Worm (Caenorhabditis elegans) whole organism, young adult: Measurements from ENCODE around the gene dpy-23.

Experiments used
- B0261.1 ChIP-seq: sonication (generic microtip); optimal IDR thresholded peaks from 2 replicates; lab custom pipeline; 2016; ENCODE audit warnings: mild to moderate bottlenecking, missing genetic modification characterization, moderate library complexity, missing compliant biosample characterization
- B0336.3 ChIP-seq: fragments of 200-800 bp; sonication (Bioruptor generic); IDR thresholded peaks from 2 replicates; pipeline ENCODE4 v1.3.6; 2022; ENCODE audit warnings: missing genetic modification characterization, missing compliant biosample characterization
- D2030.7 ChIP-seq: fragments of 200-800 bp; sonication (Bioruptor generic); IDR thresholded peaks from 2 replicates; pipeline ENCODE4 v1.3.6; 2022; ENCODE audit warnings: missing genetic modification reagents, missing genetic modification characterization, missing compliant biosample characterization
- F10E7.11 ChIP-seq: sonication (generic microtip); optimal IDR thresholded peaks from 2 replicates; lab custom pipeline; 2017; ENCODE audit warnings: mild to moderate bottlenecking, missing genetic modification characterization, moderate library complexity, missing compliant biosample characterization
- F23B12.7 ChIP-seq: sonication (generic microtip); optimal IDR thresholded peaks from 2 replicates; lab custom pipeline; 2017; ENCODE audit warnings: missing genetic modification characterization, mild to moderate bottlenecking, missing compliant biosample characterization, antibody characterized with exemption, moderate library complexity; ENCODE audit not compliant: insufficient read depth
- F52B5.7 ChIP-seq: sonication (generic microtip); optimal IDR thresholded peaks from 2 replicates; lab custom pipeline; 2016; ENCODE audit warnings: mild to moderate bottlenecking, missing genetic modification characterization, missing compliant biosample characterization
- F57A8.1 ChIP-seq: fragments of 200-800 bp; sonication (Bioruptor generic); optimal IDR thresholded peaks from 2 replicates; lab custom pipeline; 2018; ENCODE audit warnings: mild to moderate bottlenecking, missing genetic modification characterization, moderate library complexity, missing compliant biosample characterization
- K11D2.4 ChIP-seq: fragments of 200-800 bp; sonication (Bioruptor generic); IDR thresholded peaks from 2 replicates; pipeline ENCODE4 v1.3.6; 2022; ENCODE audit warnings: missing genetic modification reagents, missing genetic modification characterization, missing compliant biosample characterization
- T07F8.4 ChIP-seq: sonication (generic microtip); optimal IDR thresholded peaks from 2 replicates; lab custom pipeline; 2016; ENCODE audit warnings: mild to moderate bottlenecking, missing genetic modification characterization, moderate library complexity, missing compliant biosample characterization
- Y53G8AR.9 ChIP-seq: fragments of 200-800 bp; sonication (Bioruptor generic); conservative IDR thresholded peaks from 2 replicates; pipeline ENCODE4 v1.3.6; 2022; ENCODE audit warnings: missing genetic modification reagents, missing genetic modification characterization, missing compliant biosample characterization
- Y56A3A.18 ChIP-seq: fragments of 200-800 bp; sonication (Bioruptor generic); IDR thresholded peaks from 2 replicates; pipeline ENCODE4 v1.3.6; 2022; ENCODE audit warnings: missing genetic modification reagents, missing genetic modification characterization, missing compliant biosample characterization
- Y67H2A.10 ChIP-seq: fragments of 200-800 bp; sonication (Bioruptor generic); conservative IDR thresholded peaks from 2 replicates; pipeline ENCODE4 v1.3.6; 2022; ENCODE audit warnings: missing genetic modification reagents, missing genetic modification characterization, missing compliant biosample characterization
- Y95B8A.8 ChIP-seq: fragments of 200-800 bp; sonication (Bioruptor generic); IDR thresholded peaks from 2 replicates; pipeline ENCODE4 v1.3.6; 2022; ENCODE audit warnings: missing genetic modification reagents, missing genetic modification characterization, missing compliant biosample characterization
- ZK185.1 ChIP-seq: sonication (generic microtip); optimal IDR thresholded peaks from 2 replicates; lab custom pipeline; 2016; ENCODE audit warnings: mild to moderate bottlenecking, missing genetic modification characterization, missing compliant biosample characterization; ENCODE audit not compliant: poor library complexity, severe bottlenecking
- akir-1 ChIP-seq: fragments of 200-800 bp; sonication (Bioruptor generic); optimal IDR thresholded peaks from 2 replicates; lab custom pipeline; 2018; ENCODE audit warnings: mild to moderate bottlenecking, missing genetic modification characterization, moderate library complexity, missing compliant biosample characterization
- bed-1 ChIP-seq: fragments of 200-800 bp; sonication (Bioruptor generic); IDR thresholded peaks from 2 replicates; pipeline ENCODE4 v1.3.6; 2022; ENCODE audit warnings: missing genetic modification reagents, missing genetic modification characterization, missing compliant biosample characterization
- cebp-2 ChIP-seq: fragments of 200-800 bp; sonication (Bioruptor generic); IDR thresholded peaks from 2 replicates; pipeline ENCODE4 v1.3.6; 2022; ENCODE audit warnings: missing genetic modification characterization, missing compliant biosample characterization
- ceh-27 ChIP-seq: fragments of 200-800 bp; sonication (Bioruptor generic); optimal IDR thresholded peaks from 2 replicates; lab custom pipeline; 2018; ENCODE audit warnings: mild to moderate bottlenecking, missing genetic modification characterization, moderate library complexity, missing compliant biosample characterization
- chd-7 ChIP-seq: sonication (generic microtip); optimal IDR thresholded peaks from 2 replicates; lab custom pipeline; 2016; ENCODE audit warnings: mild to moderate bottlenecking, missing genetic modification characterization, moderate library complexity, missing compliant biosample characterization
- dpff-1 ChIP-seq: sonication (generic microtip); optimal IDR thresholded peaks from 2 replicates; lab custom pipeline; 2017; ENCODE audit warnings: mild to moderate bottlenecking, missing genetic modification characterization, missing compliant biosample characterization
- dpl-1 ChIP-seq: fragments of 150-350 bp; optimal IDR thresholded peaks from 2 replicates; lab custom pipeline; 2014; ENCODE audit warnings: missing biosample characterization, missing genetic modification reagents, missing genetic modification characterization
- efl-1 ChIP-seq: fragments of 150-350 bp; optimal IDR thresholded peaks from 2 replicates; lab custom pipeline; 2014; ENCODE audit warnings: missing biosample characterization, missing genetic modification reagents, missing genetic modification characterization
- egl-18 ChIP-seq: fragments of 200-800 bp; sonication (Bioruptor generic); IDR thresholded peaks from 2 replicates; pipeline ENCODE4 v1.3.6; 2022; ENCODE audit warnings: missing genetic modification reagents, missing genetic modification characterization, missing compliant biosample characterization
- ets-4 ChIP-seq: fragments of 200-800 bp; sonication (Bioruptor generic); optimal IDR thresholded peaks from 2 replicates; lab custom pipeline; 2018; ENCODE audit warnings: mild to moderate bottlenecking, missing genetic modification characterization, missing compliant biosample characterization
- gei-17 ChIP-seq: fragments of 200-800 bp; sonication (Bioruptor generic); optimal IDR thresholded peaks from 2 replicates; lab custom pipeline; 2018; ENCODE audit warnings: mild to moderate bottlenecking, missing genetic modification characterization, missing compliant biosample characterization
- hsf-1 ChIP-seq: fragments of 200-800 bp; sonication (Bioruptor generic); IDR thresholded peaks from 2 replicates; pipeline ENCODE4 v1.3.6; 2022; ENCODE audit warnings: missing genetic modification reagents, missing genetic modification characterization, missing compliant biosample characterization
- lin-40 ChIP-seq: sonication (generic microtip); optimal IDR thresholded peaks from 2 replicates; lab custom pipeline; 2016; ENCODE audit warnings: missing genetic modification characterization, mild to moderate bottlenecking, missing compliant biosample characterization, missing genotype, missing genetic modification reagents
- lir-1 ChIP-seq: fragments of 200-800 bp; sonication (Bioruptor generic); conservative IDR thresholded peaks from 2 replicates; pipeline ENCODE4 v1.3.6; 2022; ENCODE audit warnings: missing genetic modification reagents, missing genetic modification characterization, missing compliant biosample characterization
- lsl-1 ChIP-seq: fragments of 200-800 bp; sonication (Bioruptor generic); optimal IDR thresholded peaks from 2 replicates; lab custom pipeline; 2018; ENCODE audit warnings: mild to moderate bottlenecking, missing genetic modification characterization, moderate library complexity, missing compliant biosample characterization
- lsy-27 ChIP-seq: sonication (generic microtip); optimal IDR thresholded peaks from 2 replicates; lab custom pipeline; 2017; ENCODE audit warnings: missing genetic modification characterization, mild to moderate bottlenecking, missing compliant biosample characterization, antibody characterized with exemption, missing genotype, borderline replicate concordance; ENCODE audit not compliant: insufficient read depth
- mcd-1 ChIP-seq: fragments of 200-800 bp; sonication (Bioruptor generic); IDR thresholded peaks from 2 replicates; pipeline ENCODE4 v1.3.6; 2022; ENCODE audit warnings: missing genetic modification reagents, missing genetic modification characterization, missing compliant biosample characterization
- nfyb-1 ChIP-seq: fragments of 200-800 bp; sonication (Bioruptor generic); IDR thresholded peaks from 2 replicates; pipeline ENCODE4 v1.3.6; 2022; ENCODE audit warnings: missing genetic modification reagents, missing genetic modification characterization, missing compliant biosample characterization
- nhr-120 ChIP-seq: fragments of 200-800 bp; sonication (Bioruptor generic); IDR thresholded peaks from 2 replicates; pipeline ENCODE4 v1.3.6; 2022; ENCODE audit warnings: missing genetic modification characterization, missing compliant biosample characterization
- nhr-179 ChIP-seq: sonication (generic microtip); optimal IDR thresholded peaks from 2 replicates; lab custom pipeline; 2016; ENCODE audit warnings: mild to moderate bottlenecking, missing genetic modification characterization, missing compliant biosample characterization
- nhr-90 ChIP-seq: sonication (generic microtip); optimal IDR thresholded peaks from 2 replicates; lab custom pipeline; 2016; ENCODE audit warnings: missing genotype, mild to moderate bottlenecking, missing genetic modification characterization, missing compliant biosample characterization
- pbrm-1 ChIP-seq: fragments of 200-800 bp; sonication (Bioruptor generic); IDR thresholded peaks from 2 replicates; pipeline ENCODE4 v1.3.6; 2022; ENCODE audit warnings: missing genetic modification reagents, missing genetic modification characterization, missing compliant biosample characterization
- rcor-1 ChIP-seq: fragments of 200-800 bp; sonication (Bioruptor generic); IDR thresholded peaks from 2 replicates; pipeline ENCODE4 v1.3.6; 2022; ENCODE audit warnings: missing genetic modification reagents, missing genetic modification characterization, missing compliant biosample characterization
- rpc-1 ChIP-seq, 2 experiments: fragments of 150-350 bp in 1 of 2; sonication (generic microtip) in 1 of 2; optimal IDR thresholded peaks; 2 replicates each; lab custom pipeline; 2014 to 2018; ENCODE audit warnings: missing biosample characterization in 1 of 2, missing genetic modification characterization in 1 of 2, missing genetic modification reagents in 1 of 2, missing genotype in 1 of 2
- sptf-2 ChIP-seq: fragments of 200-800 bp; sonication (Bioruptor generic); optimal IDR thresholded peaks from 2 replicates; lab custom pipeline; 2018; ENCODE audit warnings: mild to moderate bottlenecking, missing genetic modification characterization, missing compliant biosample characterization
- tbx-9 ChIP-seq: sonication (generic microtip); optimal IDR thresholded peaks from 2 replicates; lab custom pipeline; 2016; ENCODE audit warnings: borderline replicate concordance, missing genetic modification characterization, inconsistent platforms, missing compliant biosample characterization
- unc-130 ChIP-seq: sonication (generic microtip); optimal IDR thresholded peaks from 2 replicates; lab custom pipeline; 2016; ENCODE audit warnings: missing genetic modification reagents, missing genetic modification characterization, missing compliant biosample characterization
- unc-62 ChIP-seq: fragments of 150-350 bp; optimal IDR thresholded peaks from 2 replicates; lab custom pipeline; 2014; ENCODE audit warnings: missing biosample characterization, missing genetic modification reagents, missing genetic modification characterization
- xnd-1 ChIP-seq: sonication (generic microtip); optimal IDR thresholded peaks from 2 replicates; lab custom pipeline; 2016; ENCODE audit warnings: missing genotype, missing genetic modification reagents, missing genetic modification characterization, missing compliant biosample characterization
- zfh-2 ChIP-seq: fragments of 200-800 bp; sonication (Bioruptor generic); conservative IDR thresholded peaks from 2 replicates; pipeline ENCODE4 v1.3.6; 2022; ENCODE audit warnings: missing genetic modification reagents, missing genetic modification characterization, missing compliant biosample characterization
- ztf-18 ChIP-seq: sonication (generic microtip); optimal IDR thresholded peaks from 2 replicates; lab custom pipeline; 2016; ENCODE audit warnings: missing genotype, mild to moderate bottlenecking, missing genetic modification characterization, missing compliant biosample characterization
- ztf-22 ChIP-seq: fragments of 200-800 bp; sonication (Bioruptor generic); optimal IDR thresholded peaks from 2 replicates; lab custom pipeline; 2018; ENCODE audit warnings: mild to moderate bottlenecking, missing genetic modification characterization, moderate library complexity, missing compliant biosample characterization
- ztf-25 ChIP-seq: fragments of 200-800 bp; sonication (Bioruptor generic); IDR thresholded peaks from 2 replicates; pipeline ENCODE4 v1.3.6; 2022; ENCODE audit warnings: missing genetic modification reagents, missing genetic modification characterization, missing compliant biosample characterization
- ztf-26 ChIP-seq: sonication (generic microtip); optimal IDR thresholded peaks from 2 replicates; lab custom pipeline; 2017; ENCODE audit warnings: missing genetic modification characterization, missing compliant biosample characterization

dpy-23 gene

DNA sequence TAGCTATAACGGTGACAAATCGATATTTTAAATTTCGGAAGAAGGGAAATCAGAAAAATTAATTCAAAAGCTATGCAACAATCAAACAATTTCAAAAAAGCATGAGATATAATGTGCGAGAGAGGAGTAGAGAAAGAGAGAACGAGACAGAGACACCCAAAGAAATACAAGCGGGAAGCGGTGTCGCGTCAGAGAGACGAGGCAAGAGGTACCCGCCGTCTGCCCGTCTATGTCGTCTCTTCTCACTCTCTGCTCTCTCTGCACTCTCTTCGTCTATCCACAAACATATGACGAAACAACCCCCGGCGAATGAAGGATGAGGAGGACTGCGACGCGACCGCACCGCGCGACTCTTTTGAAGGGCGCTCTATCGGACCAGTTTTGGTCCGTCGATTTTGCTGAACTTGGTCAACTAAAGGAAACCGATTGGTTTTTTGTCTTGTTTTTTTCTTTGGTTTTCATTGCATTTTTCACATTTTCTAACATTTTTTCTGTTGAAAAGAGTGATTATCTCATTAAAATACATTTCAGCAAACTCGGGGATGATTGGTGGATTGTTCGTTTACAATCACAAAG lies at the start of gene dpy-23:
Gene dpy-23 (plus strand): TSS at position 526 of the 576 bp plus-strand sequence.
- peak; percentile 81 for TF ChIP-seq B0336.3
- TF ChIP-seq zfh-2 (GFP tag; lab: Robert Waterston, UW), result peak; percentile 99
- TF ChIP-seq gei-17 (GFP tag; lab: Kevin White, UChicago), result peak; percentile 73
- no peak for TF ChIP-seq sptf-2 (GFP tag; lab: Kevin White, UChicago)
- TF ChIP-seq dpl-1, result peak; percentile 5
- no peak for TF ChIP-seq nhr-179
- TF ChIP-seq nhr-90, result peak; percentile 2
- TF ChIP-seq akir-1 (GFP tag; lab: Kevin White, UChicago), result no peak
- TF ChIP-seq nhr-120 (GFP tag; lab: Robert Waterston, UW), result no peak
- TF ChIP-seq ets-4, result peak; percentile 64
- no peak for TF ChIP-seq rpc-1 (optimal IDR thresholded peaks at IDR 0.05; lab: Kevin White, UChicago)
- TF ChIP-seq rpc-1 (tag; optimal IDR thresholded peaks at IDR 0.05; lab: Kevin White, UChicago), result no peak
- TF ChIP-seq egl-18 (GFP tag; lab: Robert Waterston, UW), result no peak
- peak; percentile 82 for TF ChIP-seq K11D2.4
- peak; percentile 71 for TF ChIP-seq mcd-1 (GFP tag; lab: Robert Waterston, UW)
- no peak for TF ChIP-seq tbx-9
- no peak for TF ChIP-seq D2030.7 (GFP tag; lab: Robert Waterston, UW)
- no peak for TF ChIP-seq ztf-25
- TF ChIP-seq ztf-18 (tag; lab: Kevin White, UChicago), result peak; percentile 19
- TF ChIP-seq xnd-1 (tag; lab: Kevin White, UChicago), result no peak
- TF ChIP-seq Y95B8A.8 (GFP tag; lab: Robert Waterston, UW), result 0 out of 2 replicates have a peak, but pooled peaks have one; percentile 19
- no peak for TF ChIP-seq unc-130 (GFP tag; lab: Kevin White, UChicago)
- TF ChIP-seq F57A8.1 (GFP tag; lab: Kevin White, UChicago), result no peak
- TF ChIP-seq pbrm-1 (GFP tag; lab: Robert Waterston, UW), result peak; percentile 87
- TF ChIP-seq lir-1, result peak; percentile 71; the same call in 1 of the 2 replicates
- TF ChIP-seq Y56A3A.18, result no peak
- TF ChIP-seq Y67H2A.10 (GFP tag; lab: Robert Waterston, UW), result peak; percentile 64
- no peak for TF ChIP-seq bed-1 (GFP tag; lab: Robert Waterston, UW)
- TF ChIP-seq cebp-2 (GFP tag; lab: Robert Waterston, UW), result no peak
- no peak for TF ChIP-seq F10E7.11 (tag; lab: Kevin White, UChicago)
- TF ChIP-seq rcor-1 (GFP tag; lab: Robert Waterston, UW), result peak; percentile 61
- TF ChIP-seq F52B5.7, result peak; percentile 4
- TF ChIP-seq lsy-27 (tag; lab: Kevin White, UChicago), result no peak
- TF ChIP-seq nfyb-1 (GFP tag; lab: Robert Waterston, UW), result peak; percentile 87
- TF ChIP-seq ZK185.1 (tag; lab: Kevin White, UChicago), result peak; percentile 81
- TF ChIP-seq Y53G8AR.9 (GFP tag; lab: Robert Waterston, UW), result peak; percentile 69; the same call in 1 of the 2 replicates
- TF ChIP-seq lin-40 (tag; lab: Kevin White, UChicago), result peak; percentile 89
- TF ChIP-seq unc-62, result no peak
- no peak for TF ChIP-seq efl-1 (GFP tag; lab: Kevin White, UChicago)
- peak; percentile 82 for TF ChIP-seq chd-7 (tag; lab: Kevin White, UChicago)
- peak; percentile 70 for TF ChIP-seq F23B12.7
- peak; percentile 76 for TF ChIP-seq ztf-26 (tag; lab: Kevin White, UChicago)
- no peak for TF ChIP-seq T07F8.4
- TF ChIP-seq dpff-1 (tag; lab: Kevin White, UChicago), result no peak
- peak; percentile 95 for TF ChIP-seq ceh-27 (GFP tag; lab: Kevin White, UChicago)
- TF ChIP-seq hsf-1 (GFP tag; lab: Robert Waterston, UW), result no peak
- TF ChIP-seq ztf-22, result no peak
- no peak for TF ChIP-seq B0261.1 (tag; lab: Kevin White, UChicago)
- no peak for TF ChIP-seq lsl-1
